Fruit fly (Drosophila melanogaster) whole organism, embryonic: ENCODE data around the gene IFT54.
A peak's percentile ranks its signal among the peaks of the same experiment; 100 is the strongest.

Experiments
- CG11696 ChIP-seq: fragments of 200-800 bp; sonication (Bioruptor generic); IDR thresholded peaks from 2 replicates; pipeline ENCODE4 v1.3.6; 2022; ENCODE audit warnings: missing biosample characterization, missing genetic modification characterization
- CG12104 ChIP-seq: fragments of 200-800 bp; sonication (Bioruptor generic); optimal IDR thresholded peaks from 3 replicates; lab custom pipeline; 2016; ENCODE audit warnings: missing biosample characterization, missing genetic modification characterization
- CG12659 ChIP-seq: fragments of 200-800 bp; sonication (Bioruptor generic); optimal IDR thresholded peaks from 3 replicates; lab custom pipeline; 2017; ENCODE audit warnings: mild to moderate bottlenecking, missing biosample characterization, missing genetic modification reagents, missing genetic modification characterization
- CG16813 ChIP-seq: fragments of 200-800 bp; sonication (Bioruptor generic); IDR thresholded peaks from 3 replicates; pipeline ENCODE4 v1.3.6; 2022; ENCODE audit warnings: missing biosample characterization, missing genetic modification characterization; ENCODE audit not compliant: partially characterized antibody
- CG17568 ChIP-seq: fragments of 200-800 bp; sonication (Bioruptor generic); optimal IDR thresholded peaks from 2 replicates; lab custom pipeline; 2018; ENCODE audit warnings: missing biosample characterization, mild to moderate bottlenecking, missing genetic modification characterization, moderate library complexity
- CG17802 ChIP-seq: fragments of 200-800 bp; sonication (Bioruptor generic); optimal IDR thresholded peaks from 2 replicates; lab custom pipeline; 2018; ENCODE audit warnings: missing biosample characterization, mild to moderate bottlenecking, missing genetic modification characterization, moderate library complexity
- CG2712 ChIP-seq: fragments of 200-800 bp; optimal IDR thresholded peaks from 3 replicates; lab custom pipeline; 2019; ENCODE audit warnings: missing biosample characterization, mild to moderate bottlenecking, missing genetic modification characterization, moderate library complexity
- CG30020 ChIP-seq: fragments of 200-800 bp; optimal IDR thresholded peaks from 2 replicates; lab custom pipeline; 2019; ENCODE audit warnings: missing biosample characterization, mild to moderate bottlenecking, missing genetic modification characterization, moderate library complexity
- CG3847 ChIP-seq: fragments of 200-800 bp; sonication (Bioruptor generic); IDR thresholded peaks from 2 replicates; pipeline ENCODE4 v1.3.6; 2022; ENCODE audit warnings: missing biosample characterization, missing genetic modification characterization
- CG4424 ChIP-seq: fragments of 200-800 bp; sonication (Bioruptor generic); optimal IDR thresholded peaks from 3 replicates; lab custom pipeline; 2016; ENCODE audit warnings: missing biosample characterization, missing genetic modification characterization
- CG7271 ChIP-seq: fragments of 200-800 bp; sonication (Bioruptor generic); optimal IDR thresholded peaks from 2 replicates; lab custom pipeline; 2018; ENCODE audit warnings: missing biosample characterization, mild to moderate bottlenecking, missing genetic modification characterization, moderate library complexity
- CG7745 ChIP-seq: fragments of 200-800 bp; sonication (Bioruptor generic); optimal IDR thresholded peaks from 2 replicates; lab custom pipeline; 2018; ENCODE audit warnings: missing biosample characterization, mild to moderate bottlenecking, missing genetic modification characterization, moderate library complexity
- CG7839 ChIP-seq: fragments of 200-800 bp; sonication (Bioruptor generic); optimal IDR thresholded peaks from 3 replicates; lab custom pipeline; 2018; ENCODE audit warnings: missing biosample characterization, mild to moderate bottlenecking, missing genetic modification characterization, moderate library complexity
- CG9932 ChIP-seq: fragments of 200-800 bp; sonication (Bioruptor generic); IDR thresholded peaks from 2 replicates; pipeline ENCODE4 v1.3.6; 2022; ENCODE audit warnings: missing biosample characterization, missing genetic modification characterization
- D19A ChIP-seq: fragments of 200-800 bp; optimal IDR thresholded peaks from 3 replicates; lab custom pipeline; 2019; ENCODE audit warnings: missing biosample characterization, mild to moderate bottlenecking, missing genetic modification characterization, moderate library complexity
- Dad ChIP-seq: fragments of 200-800 bp; sonication (Bioruptor generic); optimal IDR thresholded peaks from 3 replicates; lab custom pipeline; 2016; ENCODE audit warnings: missing biosample characterization, missing genetic modification characterization
- Dref ChIP-seq: fragments of 200-800 bp; sonication (Bioruptor generic); IDR thresholded peaks from 2 replicates; pipeline ENCODE4 v1.3.6; 2022; ENCODE audit warnings: missing biosample characterization, missing genetic modification characterization
- E2f1 ChIP-seq: fragments of 200-800 bp; sonication (Bioruptor generic); IDR thresholded peaks from 2 replicates; pipeline ENCODE4 v1.3.6; 2022; ENCODE audit warnings: missing biosample characterization, missing genetic modification characterization
- Ets65A ChIP-seq: fragments of 200-800 bp; sonication (Bioruptor generic); peaks from one replicate; lab custom pipeline; 2016; ENCODE audit warnings: missing biosample characterization, missing genetic modification characterization
- Fer1 ChIP-seq: fragments of 200-800 bp; sonication (Bioruptor generic); optimal IDR thresholded peaks from 2 replicates; lab custom pipeline; 2017; ENCODE audit warnings: missing biosample characterization, mild to moderate bottlenecking, missing genetic modification characterization
- Hsf ChIP-seq: fragments of 200-800 bp; sonication (Bioruptor generic); optimal IDR thresholded peaks from 3 replicates; lab custom pipeline; 2016; ENCODE audit warnings: missing biosample characterization, missing genetic modification characterization
- Poxn ChIP-seq: fragments of 200-800 bp; sonication (Bioruptor generic); IDR thresholded peaks from 2 replicates; pipeline ENCODE4 v1.3.6; 2022; ENCODE audit warnings: missing biosample characterization, missing genetic modification characterization
- Sin3A ChIP-seq: fragments of >200 bp; optimal IDR thresholded peaks from 2 replicates; lab custom pipeline; 2018
- Sox100B ChIP-seq: fragments of 200-800 bp; sonication (Bioruptor generic); optimal IDR thresholded peaks from 3 replicates; lab custom pipeline; 2018; ENCODE audit warnings: missing biosample characterization, mild to moderate bottlenecking, missing genetic modification characterization
- Sox102F ChIP-seq: fragments of 200-800 bp; sonication (Bioruptor generic); optimal IDR thresholded peaks from 2 replicates; lab custom pipeline; 2018; ENCODE audit warnings: missing biosample characterization, mild to moderate bottlenecking, missing genetic modification characterization, moderate library complexity
- Xbp1 ChIP-seq: fragments of 200-800 bp; sonication (Bioruptor generic); optimal IDR thresholded peaks from 3 replicates; lab custom pipeline; 2016; ENCODE audit warnings: missing biosample characterization, mild to moderate bottlenecking, missing genetic modification characterization
- abd-A ChIP-seq: fragments of 200-800 bp; sonication (Bioruptor generic); optimal IDR thresholded peaks from 3 replicates; lab custom pipeline; 2019; ENCODE audit warnings: missing biosample characterization, mild to moderate bottlenecking, missing genetic modification characterization, moderate library complexity
- ap ChIP-seq: fragments of 200-800 bp; sonication (Bioruptor generic); IDR thresholded peaks from 2 replicates; pipeline ENCODE4 v1.3.6; 2022; ENCODE audit warnings: missing biosample characterization, missing genetic modification characterization
- ci ChIP-seq: fragments of 200-800 bp; sonication (Bioruptor generic); IDR thresholded peaks from 3 replicates; pipeline ENCODE4 v1.3.6; 2022; ENCODE audit warnings: missing biosample characterization, missing genetic modification characterization
- crol ChIP-seq: fragments of 200-800 bp; sonication (Bioruptor generic); IDR thresholded peaks from 2 replicates; pipeline ENCODE4 v1.3.6; 2022; ENCODE audit warnings: missing biosample characterization, missing genetic modification characterization
- da ChIP-seq: fragments of 200-800 bp; sonication (Bioruptor generic); optimal IDR thresholded peaks from 2 replicates; lab custom pipeline; 2016; ENCODE audit warnings: missing biosample characterization, missing genetic modification characterization
- danr ChIP-seq: fragments of 200-800 bp; sonication (Bioruptor generic); IDR thresholded peaks from 2 replicates; pipeline ENCODE4 v1.3.6; 2022; ENCODE audit warnings: missing biosample characterization, missing genetic modification characterization
- eyg ChIP-seq: fragments of 200-800 bp; sonication (Bioruptor generic); optimal IDR thresholded peaks from 3 replicates; lab custom pipeline; 2016; ENCODE audit warnings: missing biosample characterization, missing genetic modification characterization
- fd3F ChIP-seq: fragments of 200-800 bp; sonication (Bioruptor generic); optimal IDR thresholded peaks from 2 replicates; lab custom pipeline; 2018; ENCODE audit warnings: missing biosample characterization, mild to moderate bottlenecking, missing genetic modification characterization, moderate library complexity
- gem ChIP-seq: fragments of 200-800 bp; sonication (Bioruptor generic); optimal IDR thresholded peaks from 2 replicates; lab custom pipeline; 2019; ENCODE audit warnings: missing biosample characterization, mild to moderate bottlenecking, missing genetic modification characterization, moderate library complexity
- gro ChIP-seq: fragments of 200-800 bp; sonication (Bioruptor generic); optimal IDR thresholded peaks from 2 replicates; lab custom pipeline; 2016; ENCODE audit warnings: missing biosample characterization, missing genetic modification characterization
- gsb ChIP-seq: fragments of 200-800 bp; sonication (Bioruptor generic); IDR thresholded peaks from 2 replicates; pipeline ENCODE4 v1.3.6; 2022; ENCODE audit warnings: missing biosample characterization, missing genetic modification characterization
- her ChIP-seq: fragments of 200-800 bp; sonication (Bioruptor generic); optimal IDR thresholded peaks from 2 replicates; lab custom pipeline; 2016; ENCODE audit warnings: missing biosample characterization, missing genetic modification characterization
- insv ChIP-seq, 2 experiments: fragments of 200-800 bp; sonication (Bioruptor generic); optimal IDR thresholded peaks; 3 replicates each; lab custom pipeline; 2016 to 2018; ENCODE audit warnings: missing biosample characterization in 2 of 2, missing genetic modification characterization in 2 of 2
- lmd ChIP-seq: fragments of 200-800 bp; sonication (Bioruptor generic); IDR thresholded peaks from 2 replicates; pipeline ENCODE4 v1.3.6; 2022; ENCODE audit warnings: missing biosample characterization, missing genetic modification characterization
- lola ChIP-seq, 3 experiments: fragments of >200 bp in 2 of 3; fragments of 200-800 bp in 1 of 3; sonication (Bioruptor generic) in 1 of 3; optimal IDR thresholded peaks; 2 replicates each; lab custom pipeline; 2017 to 2019; ENCODE audit warnings: missing biosample characterization in 3 of 3, missing genetic modification characterization in 3 of 3, mild to moderate bottlenecking in 1 of 3, moderate library complexity in 1 of 3
- p53 ChIP-seq: fragments of 200-800 bp; sonication (Bioruptor generic); optimal IDR thresholded peaks from 2 replicates; lab custom pipeline; 2016; ENCODE audit warnings: missing biosample characterization, missing genetic modification characterization
- pan ChIP-seq, 4 experiments: fragments of >200 bp in 3 of 4; fragments of 200-800 bp in 1 of 4; sonication (Bioruptor generic) in 1 of 4; optimal IDR thresholded peaks in 3 of 4; IDR thresholded peaks in 1 of 4; 2 replicates each; pipeline versions ENCODE4 v1.3.6 to Lab custom; 2017 to 2022; ENCODE audit warnings: missing biosample characterization in 2 of 4, missing genetic modification characterization in 2 of 4, mixed read lengths in 1 of 4
- pfk ChIP-seq: fragments of 200-800 bp; sonication (Bioruptor generic); optimal IDR thresholded peaks from 2 replicates; lab custom pipeline; 2018; ENCODE audit warnings: missing biosample characterization, mild to moderate bottlenecking, missing genetic modification characterization, moderate library complexity
- stwl ChIP-seq: fragments of 200-800 bp; sonication (Bioruptor generic); optimal IDR thresholded peaks from 3 replicates; lab custom pipeline; 2018; ENCODE audit warnings: missing biosample characterization, mild to moderate bottlenecking, missing genetic modification characterization, moderate library complexity
- tin ChIP-seq: fragments of 200-800 bp; sonication (Bioruptor generic); optimal IDR thresholded peaks from 3 replicates; lab custom pipeline; 2016; ENCODE audit warnings: missing biosample characterization, missing genetic modification characterization
- toy ChIP-seq: fragments of 200-800 bp; sonication (Bioruptor generic); IDR thresholded peaks from 2 replicates; pipeline ENCODE4 v1.3.6; 2022; ENCODE audit warnings: missing biosample characterization, missing genetic modification characterization
- wdn ChIP-seq: fragments of 200-800 bp; sonication (Bioruptor generic); IDR thresholded peaks from 2 replicates; pipeline ENCODE4 v1.3.6; 2022; ENCODE audit warnings: missing biosample characterization, missing genetic modification characterization
- zen2 ChIP-seq: fragments of 200-800 bp; sonication (Bioruptor generic); IDR thresholded peaks from 3 replicates; pipeline ENCODE4 v1.3.6; 2022; ENCODE audit warnings: missing biosample characterization, missing genetic modification characterization; ENCODE audit not compliant: partially characterized antibody
- zfh2 ChIP-seq: fragments of 200-800 bp; sonication (Bioruptor generic); optimal IDR thresholded peaks from 2 replicates; lab custom pipeline; 2016; ENCODE audit warnings: missing biosample characterization, missing genetic modification characterization

The IFT54 gene

dm6 chr3R:14278523-14279303 is 23.5 kb upstream of the IFT54 start (continued):
- TF ChIP-seq gsb (GFP tag; lab: Robert Waterston, UW) (no peak), Xbp1 (peak; percentile 50), zen2 (GFP tag; lab: Robert Waterston, UW) (no peak), CG12659 (no peak), Poxn (GFP tag; lab: Robert Waterston, UW) (no peak), pan (optimal IDR thresholded peaks at IDR 0.05; lab: Kevin White, UChicago) (no peak), pan (GFP tag; optimal IDR thresholded peaks at IDR 0.05 in 1 of 2, IDR thresholded peaks at IDR 0.05 in 1 of 2) (peak in 1 of 2 experiments; percentile 17), CG12104 (GFP tag; lab: Kevin White, UChicago) (no peak), stwl (tag; lab: Kevin White, UChicago) (no peak), CG7745 (peak; percentile 11), CG7271 (tag; lab: Kevin White, UChicago) (no peak), gem (tag; lab: Kevin White, UChicago) (peak; percentile 38), CG17568 (GFP tag; lab: Kevin White, UChicago) (no peak), E2f1 (GFP tag; lab: Robert Waterston, UW) (no peak), CG30020 (tag; lab: Kevin White, UChicago) (no peak), da (GFP tag; lab: Kevin White, UChicago) (no peak), CG16813 (GFP tag; lab: Robert Waterston, UW) (no peak), eyg (GFP tag; lab: Kevin White, UChicago) (no peak), CG3847 (no peak), insv (GFP tag; optimal IDR thresholded peaks at IDR 0.05; lab: Kevin White, UChicago) (no peak), wdn (GFP tag; lab: Robert Waterston, UW) (no peak), toy (GFP tag; lab: Robert Waterston, UW) (no peak), Sox100B (GFP tag; lab: Kevin White, UChicago) (no peak), danr (GFP tag; lab: Robert Waterston, UW) (no peak), abd-A (tag; lab: Kevin White, UChicago) (peak; percentile 89), tin (GFP tag; lab: Kevin White, UChicago) (no peak), her (GFP tag; lab: Kevin White, UChicago) (no peak), CG17802 (tag; lab: Kevin White, UChicago) (no peak), Ets65A (GFP tag; lab: Kevin White, UChicago) (peak; percentile 46), CG7839 (tag; lab: Kevin White, UChicago) (no peak), lola (GFP tag; optimal IDR thresholded peaks at IDR 0.05; lab: Kevin White, UChicago) (no peak), CG2712 (tag; lab: Kevin White, UChicago) (no peak), gro (GFP tag; lab: Kevin White, UChicago) (peak; percentile 13), crol (GFP tag; lab: Robert Waterston, UW) (no peak), zfh2 (GFP tag; lab: Kevin White, UChicago) (no peak), CG9932 (GFP tag; lab: Robert Waterston, UW) (peak; percentile 19; the same call in 1 of the 2 replicates), CG11696 (GFP tag; lab: Robert Waterston, UW) (no peak), ci (0 out of 3 replicates have a peak, but pooled peaks have one; percentile 37), Dref (no peak), lmd (GFP tag; lab: Robert Waterston, UW) (no peak), Sin3A (lab: Kevin White, UChicago) (no peak), fd3F (GFP tag; lab: Kevin White, UChicago) (no peak), ap (no peak), Dad (GFP tag; lab: Kevin White, UChicago) (no peak), Fer1 (GFP tag; lab: Kevin White, UChicago) (no peak), Hsf (GFP tag; lab: Kevin White, UChicago) (no peak), D19A (tag; lab: Kevin White, UChicago) (no peak), pfk (GFP tag; lab: Kevin White, UChicago) (no peak), Sox102F (GFP tag; lab: Kevin White, UChicago) (peak; percentile 3), p53 (GFP tag; lab: Kevin White, UChicago) (no peak), CG4424 (GFP tag; lab: Kevin White, UChicago) (no peak)
